Worm (Caenorhabditis elegans) whole organism, L4 larva: ENCODE data around the gene idpp-13.
A peak's percentile ranks its signal among the peaks of the same experiment; 100 is the strongest.

Experiments
- D1046.2 ChIP-seq: fragments of 200-800 bp; sonication (Bioruptor generic); IDR thresholded peaks from 2 replicates; pipeline ENCODE4 v1.3.6; 2022; ENCODE audit warnings: missing genetic modification characterization, missing compliant biosample characterization
- F10B5.3 ChIP-seq: sonication (generic microtip); optimal IDR thresholded peaks from 2 replicates; lab custom pipeline; 2016; ENCODE audit warnings: mild to moderate bottlenecking, missing genetic modification characterization, missing compliant biosample characterization
- F26F4.8 ChIP-seq: fragments of 200-800 bp; sonication (Bioruptor generic); conservative IDR thresholded peaks from 2 replicates; pipeline ENCODE4 v1.3.6; 2022; ENCODE audit warnings: missing genetic modification characterization, missing compliant biosample characterization
- F37D6.2 ChIP-seq: sonication (generic microtip); optimal IDR thresholded peaks from 2 replicates; lab custom pipeline; 2016; ENCODE audit warnings: mild to moderate bottlenecking, missing genetic modification characterization, missing compliant biosample characterization
- T20F7.1 ChIP-seq: fragments of 200-800 bp; sonication (Bioruptor generic); optimal IDR thresholded peaks from 2 replicates; lab custom pipeline; 2018; ENCODE audit warnings: mild to moderate bottlenecking, missing genetic modification characterization, missing compliant biosample characterization
- T26A8.4 ChIP-seq: fragments of 200-800 bp; sonication (Bioruptor generic); IDR thresholded peaks from 2 replicates; pipeline ENCODE4 v1.3.6; 2022; ENCODE audit warnings: missing genetic modification characterization, missing compliant biosample characterization
- aha-1 ChIP-seq: fragments of 150-350 bp; peaks from one replicate; lab custom pipeline; 2014; ENCODE audit warnings: missing biosample characterization, missing genetic modification characterization
- ceh-20 ChIP-seq: fragments of 200-800 bp; sonication (Bioruptor generic); IDR thresholded peaks from 2 replicates; pipeline ENCODE4 v1.3.6; 2022; ENCODE audit warnings: missing genetic modification reagents, missing genetic modification characterization, missing compliant biosample characterization
- ceh-44 ChIP-seq: fragments of 200-800 bp; sonication (Bioruptor generic); IDR thresholded peaks from 2 replicates; pipeline ENCODE4 v1.3.6; 2022; ENCODE audit warnings: missing genetic modification reagents, missing genetic modification characterization, missing compliant biosample characterization
- ces-1 ChIP-seq: fragments of 150-350 bp; sonication (generic microtip); optimal IDR thresholded peaks from 4 replicates; lab custom pipeline; 2014; ENCODE audit warnings: missing biosample characterization, missing genetic modification reagents, missing genetic modification characterization
- daf-19 ChIP-seq: fragments of 200-800 bp; sonication (Bioruptor generic); conservative IDR thresholded peaks from 2 replicates; pipeline ENCODE4 v1.3.6; 2022; ENCODE audit warnings: missing genetic modification characterization, missing compliant biosample characterization
- dmd-6 ChIP-seq: fragments of 200-800 bp; sonication (Bioruptor generic); IDR thresholded peaks from 2 replicates; pipeline ENCODE4 v1.3.6; 2022; ENCODE audit warnings: missing genetic modification reagents, missing genetic modification characterization, missing compliant biosample characterization
- dpl-1 ChIP-seq: fragments of 150-350 bp; optimal IDR thresholded peaks from 2 replicates; lab custom pipeline; 2014; ENCODE audit warnings: missing biosample characterization, missing genetic modification reagents, missing genetic modification characterization
- duxl-1 ChIP-seq: sonication (generic microtip); optimal IDR thresholded peaks from 2 replicates; lab custom pipeline; 2016; ENCODE audit warnings: mild to moderate bottlenecking, missing genetic modification characterization, moderate library complexity, missing compliant biosample characterization; ENCODE audit not compliant: poor library complexity
- dve-1 ChIP-seq: sonication (generic microtip); optimal IDR thresholded peaks from 2 replicates; lab custom pipeline; 2017; ENCODE audit warnings: antibody characterized with exemption, mild to moderate bottlenecking, missing genetic modification characterization, missing compliant biosample characterization; ENCODE audit not compliant: insufficient read depth
- egl-27 ChIP-seq: sonication (generic microtip); optimal IDR thresholded peaks from 3 replicates; lab custom pipeline; 2017; ENCODE audit warnings: missing biosample characterization, missing genetic modification reagents, missing genetic modification characterization
- fkh-10 ChIP-seq: fragments of 150-350 bp; optimal IDR thresholded peaks from 2 replicates; lab custom pipeline; 2014; ENCODE audit warnings: missing biosample characterization, missing genetic modification reagents, missing genetic modification characterization
- fos-1 ChIP-seq: fragments of 150-350 bp; optimal IDR thresholded peaks from 2 replicates; lab custom pipeline; 2014; ENCODE audit warnings: missing biosample characterization, missing genetic modification characterization
- gei-8 ChIP-seq: fragments of 200-800 bp; sonication (Bioruptor generic); optimal IDR thresholded peaks from 2 replicates; lab custom pipeline; 2018; ENCODE audit warnings: mild to moderate bottlenecking, missing genetic modification characterization, missing compliant biosample characterization
- hif-1 ChIP-seq, 2 experiments: sonication (generic microtip); optimal IDR thresholded peaks; 2 replicates each; lab custom pipeline; 2016 to 2017; ENCODE audit warnings: missing compliant biosample characterization in 2 of 2, missing genetic modification characterization in 2 of 2, missing genetic modification reagents in 2 of 2, missing genotype in 2 of 2, mild to moderate bottlenecking in 1 of 2
- hlh-30 ChIP-seq: sonication (generic microtip); optimal IDR thresholded peaks from 2 replicates; lab custom pipeline; 2017; ENCODE audit warnings: antibody characterized with exemption, mild to moderate bottlenecking, missing genetic modification characterization, missing compliant biosample characterization; ENCODE audit not compliant: insufficient read depth
- hmg-1.1 ChIP-seq: fragments of 200-800 bp; sonication (Bioruptor generic); IDR thresholded peaks from 2 replicates; pipeline ENCODE4 v1.3.6; 2022; ENCODE audit warnings: missing genetic modification reagents, missing genetic modification characterization, missing compliant biosample characterization
- lin-1 ChIP-seq: fragments of 200-800 bp; sonication (Bioruptor generic); IDR thresholded peaks from 2 replicates; pipeline ENCODE4 v1.3.6; 2022; ENCODE audit warnings: missing genetic modification reagents, missing genetic modification characterization, missing compliant biosample characterization
- lin-39 ChIP-seq: fragments of 150-350 bp; optimal IDR thresholded peaks from 2 replicates; lab custom pipeline; 2014; ENCODE audit warnings: missing biosample characterization, missing genetic modification reagents, missing genetic modification characterization
- madf-5 ChIP-seq, 2 experiments: fragments of 200-800 bp; sonication (Bioruptor generic); IDR thresholded peaks; 2 replicates each; pipeline ENCODE4 v1.3.6; 2022; ENCODE audit warnings: missing compliant biosample characterization in 2 of 2, missing genetic modification characterization in 2 of 2
- mdl-1 ChIP-seq, 2 experiments: fragments of 150-350 bp in 1 of 2; sonication (generic microtip) in 1 of 2; optimal IDR thresholded peaks; 2 replicates each; lab custom pipeline; 2014 to 2017; ENCODE audit warnings: missing biosample characterization in 2 of 2, missing genetic modification characterization in 2 of 2
- mep-1 ChIP-seq: fragments of 150-350 bp; sonication (generic microtip); optimal IDR thresholded peaks from 3 replicates; lab custom pipeline; 2014; ENCODE audit warnings: missing biosample characterization, missing genetic modification characterization
- nhr-10 ChIP-seq: fragments of 150-350 bp; optimal IDR thresholded peaks from 2 replicates; lab custom pipeline; 2014; ENCODE audit warnings: missing biosample characterization, missing genetic modification characterization
- nhr-237 ChIP-seq: sonication (generic microtip); optimal IDR thresholded peaks from 2 replicates; lab custom pipeline; 2017; ENCODE audit warnings: missing biosample characterization, missing genetic modification characterization
- nhr-28 ChIP-seq: fragments of 150-350 bp; optimal IDR thresholded peaks from 2 replicates; lab custom pipeline; 2014; ENCODE audit warnings: missing biosample characterization, missing genetic modification characterization
- nhr-6 ChIP-seq: fragments of 150-350 bp; optimal IDR thresholded peaks from 2 replicates; lab custom pipeline; 2014; ENCODE audit warnings: missing biosample characterization, missing genetic modification characterization
- nhr-77 ChIP-seq: fragments of 150-350 bp; optimal IDR thresholded peaks from 2 replicates; lab custom pipeline; 2014; ENCODE audit warnings: missing biosample characterization, missing genetic modification characterization
- pha-4 ChIP-seq, 2 experiments: fragments of 150-350 bp in 1 of 2; fragments of 200-800 bp in 1 of 2; sonication (Bioruptor generic) in 1 of 2; IDR thresholded peaks in 1 of 2; optimal IDR thresholded peaks in 1 of 2; 2 replicates each; pipeline versions ENCODE4 v1.3.6 to Lab custom; 2014 to 2022; ENCODE audit warnings: missing genetic modification characterization in 2 of 2, missing genetic modification reagents in 2 of 2, missing biosample characterization in 1 of 2, missing compliant biosample characterization in 1 of 2
- pqm-1 ChIP-seq: sonication (generic microtip); optimal IDR thresholded peaks from 2 replicates; lab custom pipeline; 2017; ENCODE audit warnings: missing biosample characterization, missing genetic modification characterization
- set-16 ChIP-seq: fragments of 200-800 bp; sonication (Bioruptor generic); IDR thresholded peaks from 2 replicates; pipeline ENCODE4 v1.3.6; 2022; ENCODE audit warnings: missing genetic modification reagents, missing genetic modification characterization, missing compliant biosample characterization
- skn-1 ChIP-seq: fragments of 150-350 bp; optimal IDR thresholded peaks from 2 replicates; lab custom pipeline; 2014; ENCODE audit warnings: missing biosample characterization, missing genetic modification characterization
- snpc-4 ChIP-seq: fragments of 150-350 bp; optimal IDR thresholded peaks from 2 replicates; lab custom pipeline; 2014; ENCODE audit warnings: missing biosample characterization, missing genetic modification characterization
- spr-3 ChIP-seq: fragments of 200-800 bp; sonication (Bioruptor generic); optimal IDR thresholded peaks from 2 replicates; lab custom pipeline; 2018; ENCODE audit warnings: mild to moderate bottlenecking, missing genetic modification characterization, missing compliant biosample characterization
- tag-97 ChIP-seq: fragments of 200-800 bp; sonication (Bioruptor generic); IDR thresholded peaks from 2 replicates; pipeline ENCODE4 v1.3.6; 2022; ENCODE audit warnings: missing genetic modification characterization, missing compliant biosample characterization
- tra-1 ChIP-seq: fragments of 200-800 bp; sonication (Bioruptor generic); IDR thresholded peaks from 2 replicates; pipeline ENCODE4 v1.3.6; 2022; ENCODE audit warnings: missing genetic modification reagents, missing genetic modification characterization, missing compliant biosample characterization
- unc-62 ChIP-seq, 3 experiments: fragments of 150-350 bp in 1 of 3; sonication (generic microtip); optimal IDR thresholded peaks in 2 of 3; peaks in 1 of 3; 1 replicate in 1 of 3; 2 replicates in 2 of 3; lab custom pipeline; 2014 to 2017; ENCODE audit warnings: missing biosample characterization in 3 of 3, missing genetic modification characterization in 3 of 3, missing genetic modification reagents in 3 of 3, missing genotype in 1 of 3
- zag-1 ChIP-seq: fragments of 150-350 bp; optimal IDR thresholded peaks from 2 replicates; lab custom pipeline; 2014; ENCODE audit warnings: missing biosample characterization, missing genetic modification characterization
- zfp-2 ChIP-seq: sonication (generic microtip); optimal IDR thresholded peaks from 2 replicates; lab custom pipeline; 2016; ENCODE audit warnings: mild to moderate bottlenecking, missing genetic modification characterization, missing compliant biosample characterization
- zfp-3 ChIP-seq: fragments of 200-800 bp; sonication (Bioruptor generic); conservative IDR thresholded peaks from 2 replicates; pipeline ENCODE4 v1.3.6; 2022; ENCODE audit warnings: missing genetic modification reagents, missing genetic modification characterization, missing compliant biosample characterization
- zip-2 ChIP-seq: fragments of 150-350 bp; optimal IDR thresholded peaks from 2 replicates; lab custom pipeline; 2014; ENCODE audit warnings: missing biosample characterization, missing genetic modification characterization
- ztf-7 ChIP-seq: fragments of 150-350 bp; optimal IDR thresholded peaks from 2 replicates; lab custom pipeline; 2014; ENCODE audit warnings: missing biosample characterization, missing genetic modification characterization

Gene idpp-13

DNA sequence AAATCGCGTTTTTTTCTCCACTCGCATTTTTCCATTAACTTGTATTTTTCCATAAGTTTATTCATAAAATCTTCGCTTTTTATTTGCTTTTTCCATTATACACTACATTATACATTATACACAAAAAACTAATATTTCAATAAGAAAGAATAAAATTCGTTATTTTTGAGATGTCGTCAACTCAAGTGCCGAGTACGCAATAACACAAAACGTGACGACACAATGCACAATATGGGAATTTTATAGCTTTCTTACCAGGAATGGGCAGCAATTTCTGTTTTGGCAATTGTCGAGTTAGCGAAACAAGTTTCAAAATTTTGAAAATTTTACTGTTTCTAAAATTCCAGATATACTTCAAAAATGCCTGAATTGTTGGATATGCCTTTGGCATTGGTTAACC is 35.4 kb upstream of the idpp-13 start, which contains the start of gene fbxa-10:
fbxa-10 (plus strand) TSS at position 207 of the 400 bp plus-strand sequence.
- TF ChIP-seq hlh-30 (tag; lab: Kevin White, UChicago): no peak
- TF ChIP-seq lin-1 (GFP tag; lab: Robert Waterston, UW): no peak
- no peak for TF ChIP-seq mdl-1 (tag; optimal IDR thresholded peaks at IDR 0.05; lab: Kevin White, UChicago)
- no peak for TF ChIP-seq madf-5 (GFP tag; IDR thresholded peaks at IDR 0.05; lab: Robert Waterston, UW)
- TF ChIP-seq gei-8 (GFP tag; lab: Kevin White, UChicago): no peak
- no peak for TF ChIP-seq F37D6.2 (tag; lab: Kevin White, UChicago)
- no peak for TF ChIP-seq daf-19 (GFP tag; lab: Robert Waterston, UW)
- TF ChIP-seq F26F4.8: no peak

ce11 chrIII:950472-950871 is 33.7 kb upstream of the idpp-13 start, which contains the start of the genes fbxa-67 and fbxa-11:
Gene fbxa-67 (minus strand): TSS chrIII:950670.
Gene fbxa-11 (plus strand): TSS chrIII:950869.
- peak; percentile 21 for TF ChIP-seq dve-1 (tag; lab: Kevin White, UChicago)
- no peak for TF ChIP-seq pha-4 (GFP tag; IDR thresholded peaks at IDR 0.05; lab: Robert Waterston, UW)
- TF ChIP-seq pha-4 (tag; optimal IDR thresholded peaks at IDR 0.05; lab: Kevin White, UChicago): no peak
- TF ChIP-seq dpl-1 (GFP tag; lab: Kevin White, UChicago): peak; percentile 51
- peak; percentile 25 for TF ChIP-seq T20F7.1

- TF ChIP-seq hlh-30 (tag; lab: Kevin White, UChicago) (peak; percentile 16), aha-1 (no peak), D1046.2 (GFP tag; lab: Robert Waterston, UW) (no peak), lin-1 (GFP tag; lab: Robert Waterston, UW) (peak; percentile 36; the same call in 1 of the 2 replicates), unc-62 (GFP tag; optimal IDR thresholded peaks at IDR 0.05 in 1 of 2; lab: Kevin White, UChicago) (no peak), unc-62 (tag; optimal IDR thresholded peaks at IDR 0.05; lab: Kevin White, UChicago) (no peak), T26A8.4 (GFP tag; lab: Robert Waterston, UW) (no peak), dmd-6 (GFP tag; lab: Robert Waterston, UW) (peak; percentile 95), ces-1 (GFP tag; lab: Kevin White, UChicago) (no peak), snpc-4 (tag; lab: Kevin White, UChicago) (no peak), dve-1 (tag; lab: Kevin White, UChicago) (peak; percentile 63), ceh-20 (no peak), nhr-6 (no peak), zfp-3 (no peak), skn-1 (no peak), zag-1 (no peak), tag-97 (GFP tag; lab: Robert Waterston, UW) (no peak), hmg-1.1 (GFP tag; lab: Robert Waterston, UW) (no peak), zfp-2 (tag; lab: Kevin White, UChicago) (no peak), tra-1 (peak; percentile 66; the same call in 1 of the 2 replicates), hif-1 (tag; optimal IDR thresholded peaks at IDR 0.05; lab: Kevin White, UChicago) (no peak), mep-1 (tag; lab: Kevin White, UChicago) (no peak), egl-27 (tag; lab: Kevin White, UChicago) (no peak), pqm-1 (tag; lab: Kevin White, UChicago) (peak; percentile 76), F10B5.3 (tag; lab: Kevin White, UChicago) (no peak), fkh-10 (GFP tag; lab: Kevin White, UChicago) (no peak), fos-1 (tag; lab: Kevin White, UChicago) (no peak), nhr-10 (tag; lab: Kevin White, UChicago) (no peak), ceh-44 (GFP tag; lab: Robert Waterston, UW) (no peak), gei-8 (GFP tag; lab: Kevin White, UChicago) (no peak), nhr-77 (tag; lab: Kevin White, UChicago) (peak; percentile 12), mdl-1 (tag; optimal IDR thresholded peaks at IDR 0.05; lab: Kevin White, UChicago) (no peak), duxl-1 (no peak), lin-39 (tag; lab: Kevin White, UChicago) (no peak), ztf-7 (tag; lab: Kevin White, UChicago) (no peak), zip-2 (tag; lab: Kevin White, UChicago) (peak; percentile 75), nhr-28 (peak; percentile 61), nhr-237 (tag; lab: Kevin White, UChicago) (no peak), set-16 (GFP tag; lab: Robert Waterston, UW) (no peak), spr-3 (GFP tag; lab: Kevin White, UChicago) (no peak), dpl-1 (GFP tag; lab: Kevin White, UChicago) (no peak)
Measured at ce11 chrIII:946250-946725, 29.5 kb upstream of the idpp-13 start, which contains the start of gene fbxa-60. Gene fbxa-60 (minus strand): TSS chrIII:946300.
